Worm (Caenorhabditis elegans) whole organism, early embryonic: Measurements from ENCODE around the gene mop-25.2.
"Not testable (repeated sequence)": the region's sequence is repeated elsewhere in the genome, so short reads cannot be mapped to it uniquely, and the experiment has no call there.

Source experiments
- B0310.2 ChIP-seq: sonication (generic microtip); optimal IDR thresholded peaks from 2 replicates; lab custom pipeline; 2016; ENCODE audit warnings: mild to moderate bottlenecking, missing genetic modification characterization, missing compliant biosample characterization
- ama-1 ChIP-seq: fragments of 150-350 bp; optimal IDR thresholded peaks from 2 replicates; lab custom pipeline; 2014
- ets-7 ChIP-seq: sonication (generic microtip); optimal IDR thresholded peaks from 2 replicates; lab custom pipeline; 2016; ENCODE audit warnings: missing genotype, missing genetic modification characterization, missing compliant biosample characterization
- flt-1 ChIP-seq: fragments of 200-800 bp; sonication (Bioruptor generic); IDR thresholded peaks from 2 replicates; pipeline ENCODE4 v1.3.6; 2022; ENCODE audit warnings: missing genetic modification characterization, missing compliant biosample characterization
- hnd-1 ChIP-seq: sonication (generic microtip); optimal IDR thresholded peaks from 2 replicates; lab custom pipeline; 2016; ENCODE audit warnings: missing genetic modification characterization, missing compliant biosample characterization
- scrt-1 ChIP-seq: fragments of 200-800 bp; sonication (Bioruptor generic); IDR thresholded peaks from 2 replicates; pipeline ENCODE4 v1.3.6; 2022; ENCODE audit warnings: missing genetic modification characterization, missing compliant biosample characterization
- tbx-37 ChIP-seq: fragments of 200-800 bp; sonication (Bioruptor generic); conservative IDR thresholded peaks from 2 replicates; pipeline ENCODE4 v1.3.6; 2022; ENCODE audit warnings: missing genetic modification reagents, missing genetic modification characterization, missing compliant biosample characterization

ce11 chrII:9718631-9719252 is 15.2 kb upstream of the mop-25.2 start, which contains the start of gene Y53C12A.11:
- not testable (repeated sequence) for TF ChIP-seq hnd-1 (tag; lab: Kevin White, UChicago); flt-1 (GFP tag; lab: Robert Waterston, UW); ama-1 (lab: Kevin White, UChicago); B0310.2 (tag; lab: Kevin White, UChicago); tbx-37 (GFP tag; lab: Robert Waterston, UW); ets-7; scrt-1 (GFP tag; lab: Robert Waterston, UW)
